Worm (Caenorhabditis elegans): Measurements from ENCODE around the gene F20D6.15.

DNA sequence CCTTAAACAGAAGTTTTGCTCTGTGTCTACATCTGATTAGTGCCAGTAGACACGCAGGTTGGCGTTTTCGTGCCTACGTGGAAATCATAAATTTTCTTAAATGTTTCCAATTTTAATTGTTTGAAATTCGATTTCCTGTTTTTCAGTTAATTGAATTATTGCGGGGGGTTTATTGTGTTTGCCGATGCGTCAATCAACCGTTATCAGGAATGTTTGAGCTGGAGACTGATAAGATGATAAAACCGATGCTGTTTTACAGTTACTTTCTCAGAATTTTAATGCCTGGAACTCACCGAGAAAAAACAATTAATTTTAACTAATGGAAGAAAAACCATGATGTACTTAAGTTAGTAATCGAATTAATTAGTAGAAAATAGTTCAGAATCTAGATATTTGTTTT, 28.9 kb upstream of the F20D6.15 start:
- TF ChIP-seq tra-4 (tag; optimal IDR thresholded peaks at IDR 0.05) (no peak), ama-1 (optimal IDR thresholded peaks at IDR 0.05) (no peak), ets-7 (tag; optimal IDR thresholded peaks at IDR 0.05) (no peak), scrt-1 (GFP tag; IDR thresholded peaks at IDR 0.05) (no peak), tbx-37 (GFP tag; conservative IDR thresholded peaks at IDR 0.05) (no peak), hnd-1 (tag; optimal IDR thresholded peaks at IDR 0.05) (no peak)

Data from whole organism, early embryonic.